Fruit fly (Drosophila melanogaster) whole organism, adult: ENCODE measurements around the gene Cks85A.

ENCODE experiments used
- CG11617 ChIP-seq: fragments of 200-800 bp; sonication (Bioruptor generic); optimal IDR thresholded peaks from 2 replicates; lab custom pipeline; 2017; ENCODE audit warnings: mild to moderate bottlenecking, missing biosample characterization, missing genetic modification reagents, missing genetic modification characterization
- CG12768 ChIP-seq: fragments of 200-800 bp; sonication (Bioruptor generic); optimal IDR thresholded peaks from 2 replicates; lab custom pipeline; 2017; ENCODE audit warnings: missing biosample characterization, missing genetic modification characterization, mild to moderate bottlenecking, moderate library complexity, missing genetic modification reagents
- CG14711 ChIP-seq: fragments of 200-800 bp; sonication (Bioruptor generic); optimal IDR thresholded peaks from 2 replicates; lab custom pipeline; 2018; ENCODE audit warnings: missing biosample characterization, mild to moderate bottlenecking, missing genetic modification characterization, moderate library complexity
- CG1620 ChIP-seq: fragments of 200-800 bp; sonication (Bioruptor generic); optimal IDR thresholded peaks from 2 replicates; lab custom pipeline; 2016; ENCODE audit warnings: missing biosample characterization, missing genetic modification characterization
- CG33017 ChIP-seq: fragments of 200-800 bp; sonication (Bioruptor generic); optimal IDR thresholded peaks from 2 replicates; lab custom pipeline; 2018; ENCODE audit warnings: missing biosample characterization, mild to moderate bottlenecking, missing genetic modification characterization, moderate library complexity
- CG5204 ChIP-seq: fragments of 200-800 bp; sonication (Bioruptor generic); optimal IDR thresholded peaks from 2 replicates; lab custom pipeline; 2016; ENCODE audit warnings: missing biosample characterization, missing genetic modification characterization
- CG7045 ChIP-seq: fragments of 200-800 bp; sonication (Bioruptor generic); optimal IDR thresholded peaks from 2 replicates; lab custom pipeline; 2017; ENCODE audit warnings: missing biosample characterization, mild to moderate bottlenecking, missing genetic modification characterization
- CG7101 ChIP-seq: fragments of 200-800 bp; sonication (Bioruptor generic); optimal IDR thresholded peaks from 2 replicates; lab custom pipeline; 2018; ENCODE audit warnings: missing biosample characterization, mild to moderate bottlenecking, missing genetic modification characterization, moderate library complexity
- Clk ChIP-seq: fragments of 200-800 bp; sonication (Bioruptor generic); optimal IDR thresholded peaks from 2 replicates; lab custom pipeline; 2017; ENCODE audit warnings: missing biosample characterization, missing genetic modification characterization
- Crg-1 ChIP-seq: fragments of 200-800 bp; sonication (Bioruptor generic); optimal IDR thresholded peaks from 2 replicates; lab custom pipeline; 2016; ENCODE audit warnings: missing biosample characterization, missing genetic modification characterization
- Hr96 ChIP-seq: fragments of 200-800 bp; sonication (Bioruptor generic); optimal IDR thresholded peaks from 2 replicates; lab custom pipeline; 2016; ENCODE audit warnings: missing biosample characterization, missing genetic modification characterization
- Mnt ChIP-seq: fragments of 200-800 bp; sonication (Bioruptor generic); optimal IDR thresholded peaks from 2 replicates; lab custom pipeline; 2016; ENCODE audit warnings: missing biosample characterization, mild to moderate bottlenecking, missing genetic modification characterization
- bab1 ChIP-seq: fragments of 200-800 bp; sonication (Bioruptor generic); optimal IDR thresholded peaks from 3 replicates; lab custom pipeline; 2019; ENCODE audit warnings: missing biosample characterization, mild to moderate bottlenecking, missing genetic modification characterization, moderate library complexity
- cic ChIP-seq: fragments of 200-800 bp; sonication (Bioruptor generic); optimal IDR thresholded peaks from 2 replicates; lab custom pipeline; 2017; ENCODE audit warnings: missing biosample characterization, mild to moderate bottlenecking, missing genetic modification characterization, moderate library complexity
- cnc ChIP-seq, 2 experiments: fragments of >200 bp; optimal IDR thresholded peaks; 2 replicates each; lab custom pipeline; 2017
- kay ChIP-seq: fragments of 200-800 bp; sonication (Bioruptor generic); peaks from one replicate; lab custom pipeline; 2016; ENCODE audit warnings: missing biosample characterization, missing genetic modification characterization, borderline replicate concordance
- ovo ChIP-seq: fragments of 200-800 bp; sonication (Bioruptor generic); optimal IDR thresholded peaks from 2 replicates; lab custom pipeline; 2016; ENCODE audit warnings: missing biosample characterization, missing genetic modification characterization
- pad ChIP-seq: fragments of 200-800 bp; sonication (Bioruptor generic); optimal IDR thresholded peaks from 3 replicates; lab custom pipeline; 2017; ENCODE audit warnings: missing biosample characterization, missing genetic modification characterization, mild to moderate bottlenecking, moderate library complexity, missing genetic modification reagents
- tj ChIP-seq: fragments of 200-800 bp; sonication (Bioruptor generic); optimal IDR thresholded peaks from 3 replicates; lab custom pipeline; 2017; ENCODE audit warnings: missing biosample characterization, mild to moderate bottlenecking, missing genetic modification characterization, moderate library complexity
- toe ChIP-seq: fragments of 200-800 bp; sonication (Bioruptor generic); optimal IDR thresholded peaks from 2 replicates; lab custom pipeline; 2016; ENCODE audit warnings: missing biosample characterization, missing genetic modification characterization

The Cks85A gene

dm6 chr3R:8668024-8668856 is 50.0 kb downstream of the Cks85A start:
- TF ChIP-seq CG12768 (GFP tag; lab: Kevin White, UChicago) (peak; percentile 5), CG7045 (GFP tag; lab: Kevin White, UChicago) (no peak), cic (no peak), kay (peak; percentile 76), CG1620 (no peak)

dm6 chr3R:8667568-8667967 is 50.7 kb downstream of the Cks85A start, which contains the start of gene CG8036:
CG8036 (plus strand) TSS chr3R:8667868.
- TF ChIP-seq CG5204 (GFP tag; lab: Kevin White, UChicago) (no peak), Clk (GFP tag; lab: Kevin White, UChicago) (no peak), CG33017 (tag; lab: Kevin White, UChicago) (no peak), Hr96 (GFP tag; lab: Kevin White, UChicago) (no peak)

dm6 chr3R:8664699-8665340 is 53.4 kb downstream of the Cks85A start:
- TF ChIP-seq Mnt (GFP tag; lab: Kevin White, UChicago) (no peak), CG1620 (no peak), kay (no peak), cnc (optimal IDR thresholded peaks at IDR 0.05; lab: Kevin White, UChicago) (no peak), CG5204 (GFP tag; lab: Kevin White, UChicago) (no peak), CG11617 (GFP tag; lab: Kevin White, UChicago) (no peak), Hr96 (GFP tag; lab: Kevin White, UChicago) (no peak), pad (GFP tag; lab: Kevin White, UChicago) (no peak), bab1 (GFP tag; lab: Kevin White, UChicago) (no peak), CG33017 (tag; lab: Kevin White, UChicago) (no peak), Crg-1 (GFP tag; lab: Kevin White, UChicago) (no peak), CG12768 (GFP tag; lab: Kevin White, UChicago) (no peak)

dm6 chr3R:8663668-8664283 is 54.5 kb downstream of the Cks85A start, which contains the start of gene CG8032:
CG8032 (plus strand) TSS chr3R:8664115.
- peak; percentile 59 for TF ChIP-seq Crg-1 (GFP tag; lab: Kevin White, UChicago)
- peak; percentile 44 for TF ChIP-seq pad (GFP tag; lab: Kevin White, UChicago)
- TF ChIP-seq cnc (optimal IDR thresholded peaks at IDR 0.05; lab: Kevin White, UChicago): no peak
- TF ChIP-seq Mnt (GFP tag; lab: Kevin White, UChicago): peak; percentile 58
- peak; percentile 47 for TF ChIP-seq CG7045 (GFP tag; lab: Kevin White, UChicago)
- peak; percentile 63 for TF ChIP-seq toe
- peak; percentile 45 for TF ChIP-seq cic
- TF ChIP-seq CG12768 (GFP tag; lab: Kevin White, UChicago): peak; percentile 25
- TF ChIP-seq kay: peak; percentile 96
- no peak for TF ChIP-seq CG33017 (tag; lab: Kevin White, UChicago)
- TF ChIP-seq CG14711 (tag; lab: Kevin White, UChicago): peak; percentile 53
- TF ChIP-seq Clk (GFP tag; lab: Kevin White, UChicago): no peak
- peak; percentile 25 for TF ChIP-seq tj (GFP tag; lab: Kevin White, UChicago)
- peak; percentile 70 for TF ChIP-seq Hr96 (GFP tag; lab: Kevin White, UChicago)
- no peak for TF ChIP-seq CG5204 (GFP tag; lab: Kevin White, UChicago)
- TF ChIP-seq bab1 (GFP tag; lab: Kevin White, UChicago): peak; percentile 12
- peak; percentile 65 for TF ChIP-seq CG7101 (tag; lab: Kevin White, UChicago)
- TF ChIP-seq CG1620: peak; percentile 69
- peak; percentile 48 for TF ChIP-seq ovo
- TF ChIP-seq CG11617 (GFP tag; lab: Kevin White, UChicago): peak; percentile 67
